Worm (Caenorhabditis elegans): ENCODE measurements around the gene R07B7.9.

The R07B7.9 gene

ce11 chrV:12070419-12070818, 9.8 kb downstream of the R07B7.9 start, which contains the start of gene kmo-1:
kmo-1 (minus strand) TSS chrV:12070519.
- no peak for TF ChIP-seq ceh-82 (tag; optimal IDR thresholded peaks at IDR 0.05)
- TF ChIP-seq fos-1 (tag; optimal IDR thresholded peaks at IDR 0.05): no peak
- no peak for TF ChIP-seq nhr-237 (tag; optimal IDR thresholded peaks at IDR 0.05)
- TF ChIP-seq skn-1 (tag; optimal IDR thresholded peaks at IDR 0.05): no peak
- no peak for TF ChIP-seq elt-2 (tag; optimal IDR thresholded peaks at IDR 0.05)
- no peak for TF ChIP-seq lin-39 (tag; optimal IDR thresholded peaks at IDR 0.05)
- no peak for TF ChIP-seq ama-1 (optimal IDR thresholded peaks at IDR 0.05)
- TF ChIP-seq fkh-2 (tag; optimal IDR thresholded peaks at IDR 0.05): no peak
- TF ChIP-seq nhr-23 (tag; optimal IDR thresholded peaks at IDR 0.05): no peak
- no peak for TF ChIP-seq snpc-4 (tag; optimal IDR thresholded peaks at IDR 0.05)
- no peak for TF ChIP-seq elt-3 (tag; optimal IDR thresholded peaks at IDR 0.05)
- no peak for TF ChIP-seq nhr-12 (tag; optimal IDR thresholded peaks at IDR 0.05)
- TF ChIP-seq nhr-25 (tag; optimal IDR thresholded peaks at IDR 0.05): no peak
- no peak for TF ChIP-seq mml-1 (tag; optimal IDR thresholded peaks at IDR 0.05)

- no peak for TF ChIP-seq elt-1 (tag; optimal IDR thresholded peaks at IDR 0.05)
- TF ChIP-seq nhr-67 (tag; optimal IDR thresholded peaks at IDR 0.05): no peak
- TF ChIP-seq ceh-9 (tag; optimal IDR thresholded peaks at IDR 0.05): no peak
- no peak for TF ChIP-seq snpc-4 (tag; optimal IDR thresholded peaks at IDR 0.05)
- no peak for TF ChIP-seq pha-4 (tag; optimal IDR thresholded peaks at IDR 0.05)
- TF ChIP-seq lin-39 (tag; optimal IDR thresholded peaks at IDR 0.05): no peak
- TF ChIP-seq ama-1 (optimal IDR thresholded peaks at IDR 0.05): no peak
- TF ChIP-seq egl-27 (tag; optimal IDR thresholded peaks at IDR 0.05): no peak
- TF ChIP-seq egl-5 (tag; optimal IDR thresholded peaks at IDR 0.05): no peak
- no peak for TF ChIP-seq nhr-25 (tag; optimal IDR thresholded peaks at IDR 0.05)
- TF ChIP-seq lin-15B (tag; optimal IDR thresholded peaks at IDR 0.05): no peak
- no peak for TF ChIP-seq pqm-1 (tag; optimal IDR thresholded peaks at IDR 0.05)
- TF ChIP-seq sea-2 (GFP tag; optimal IDR thresholded peaks at IDR 0.05): no peak
- TF ChIP-seq aly-2 (tag; optimal IDR thresholded peaks at IDR 0.05): no peak
These were observed 11.7 kb downstream of the R07B7.9 start, which contains the start of gene kmo-2 for ce11 chrV:12068437-12068836. kmo-2 (minus strand) TSS chrV:12068537.

- TF ChIP-seq nhr-67 (tag; optimal IDR thresholded peaks at IDR 0.05): no peak
- TF ChIP-seq lin-15B (tag; optimal IDR thresholded peaks at IDR 0.05): peak; percentile 5
- no peak for TF ChIP-seq daf-12 (tag; optimal IDR thresholded peaks at IDR 0.05)
- TF ChIP-seq nfya-1 (tag; optimal IDR thresholded peaks at IDR 0.05; ENCODE audit: insufficient read depth): peak; percentile 5
- no peak for TF ChIP-seq nhr-76 (tag; optimal IDR thresholded peaks at IDR 0.05)
- TF ChIP-seq hmg-11 (tag; optimal IDR thresholded peaks at IDR 0.05): no peak
- no peak for TF ChIP-seq ZK546.5 (tag; optimal IDR thresholded peaks at IDR 0.05)
- no peak for TF ChIP-seq fkh-10 (GFP tag; optimal IDR thresholded peaks at IDR 0.05)
- TF ChIP-seq fos-1 (tag; optimal IDR thresholded peaks at IDR 0.05): no peak
These were observed 14.3 kb downstream of the R07B7.9 start for ce11 chrV:12065859-12066258.

ce11 chrV:12065369-12065768, 14.8 kb downstream of the R07B7.9 start, which contains the start of gene pqn-53:
pqn-53 (minus strand) TSS chrV:12065391.
- TF ChIP-seq aly-2 (tag; optimal IDR thresholded peaks at IDR 0.05) (no peak), nhr-43 (tag; optimal IDR thresholded peaks at IDR 0.05; ENCODE audit: poor library complexity, severe bottlenecking) (no peak), pha-4 (tag; optimal IDR thresholded peaks at IDR 0.05) (peak; percentile 22), ceh-16 (tag; optimal IDR thresholded peaks at IDR 0.05) (no peak), elt-2 (tag; optimal IDR thresholded peaks at IDR 0.05) (peak; percentile 7), lin-15B (tag; optimal IDR thresholded peaks at IDR 0.05) (no peak), elt-1 (tag; optimal IDR thresholded peaks at IDR 0.05) (no peak), eor-1 (tag; optimal IDR thresholded peaks at IDR 0.05) (no peak), egl-27 (tag; optimal IDR thresholded peaks at IDR 0.05) (no peak), ceh-28 (tag; optimal IDR thresholded peaks at IDR 0.05) (peak; percentile 63), elt-3 (tag; optimal IDR thresholded peaks at IDR 0.05) (no peak), lsy-12 (tag; optimal IDR thresholded peaks at IDR 0.05) (no peak), egl-5 (tag; optimal IDR thresholded peaks at IDR 0.05) (no peak), nhr-77 (tag; optimal IDR thresholded peaks at IDR 0.05) (no peak), fkh-2 (tag; optimal IDR thresholded peaks at IDR 0.05) (no peak), tbx-2 (tag; optimal IDR thresholded peaks at IDR 0.05) (no peak), nfya-1 (tag; optimal IDR thresholded peaks at IDR 0.05; ENCODE audit: insufficient read depth) (peak; percentile 46), R02D3.7 (tag; optimal IDR thresholded peaks at IDR 0.05) (no peak), ama-1 (optimal IDR thresholded peaks at IDR 0.05) (peak; percentile 28), ceh-82 (tag; optimal IDR thresholded peaks at IDR 0.05) (no peak), nhr-25 (tag; optimal IDR thresholded peaks at IDR 0.05) (peak; percentile 29), snpc-4 (tag; optimal IDR thresholded peaks at IDR 0.05) (peak; percentile 37), nhr-28 (tag; optimal IDR thresholded peaks at IDR 0.05) (no peak), nhr-11 (tag; optimal IDR thresholded peaks at IDR 0.05) (no peak), ceh-9 (tag; optimal IDR thresholded peaks at IDR 0.05) (no peak), jun-1 (tag; optimal IDR thresholded peaks at IDR 0.05) (no peak), unc-62 (GFP tag; optimal IDR thresholded peaks at IDR 0.05) (no peak), lin-39 (tag; optimal IDR thresholded peaks at IDR 0.05) (peak; percentile 31)
